Worm (Caenorhabditis elegans) whole organism, L4/young adult: ENCODE results near the gene F54E12.2.
"Not testable (repeated sequence)": the region's sequence is repeated elsewhere in the genome, so short reads cannot be mapped to it uniquely, and the experiment has no call there.

Experiments used
- W03F9.2 ChIP-seq: fragments of 150-350 bp; optimal IDR thresholded peaks from 2 replicates; lab custom pipeline; 2014; ENCODE audit warnings: missing biosample characterization, missing genetic modification characterization
- dao-5 ChIP-seq: sonication (generic microtip); optimal IDR thresholded peaks from 2 replicates; lab custom pipeline; 2016; ENCODE audit warnings: missing genotype, missing genetic modification characterization, moderate library complexity, missing compliant biosample characterization
- him-1 ChIP-seq: sonication (generic microtip); optimal IDR thresholded peaks from 2 replicates; lab custom pipeline; 2016; ENCODE audit warnings: missing genotype, missing genetic modification reagents, missing genetic modification characterization, missing compliant biosample characterization

Gene F54E12.2

DNA sequence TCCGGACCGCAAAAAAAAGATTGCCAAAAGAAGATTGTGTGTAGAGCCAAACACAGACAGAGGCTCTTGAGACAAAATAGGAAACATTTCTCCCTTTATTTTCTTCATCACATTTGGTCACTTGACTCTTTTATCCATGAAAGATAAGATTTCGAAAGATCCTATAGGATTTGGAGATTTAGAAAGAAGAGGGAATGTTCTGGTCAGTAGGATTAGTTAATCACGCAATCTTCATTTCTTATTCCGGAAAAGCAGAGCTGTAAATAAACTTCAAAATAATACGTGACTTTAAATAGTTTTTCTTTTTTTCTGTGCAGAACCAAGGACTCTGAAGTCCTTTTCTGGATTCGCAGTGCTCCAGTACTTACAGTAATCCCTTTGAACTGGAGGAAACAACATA, 10.3 kb upstream of the F54E12.2 start:
- TF ChIP-seq him-1 (tag; lab: Kevin White, UChicago) = no peak
- no peak for TF ChIP-seq dao-5 (tag; lab: Kevin White, UChicago)
- no peak for TF ChIP-seq W03F9.2 (tag; lab: Kevin White, UChicago)

DNA sequence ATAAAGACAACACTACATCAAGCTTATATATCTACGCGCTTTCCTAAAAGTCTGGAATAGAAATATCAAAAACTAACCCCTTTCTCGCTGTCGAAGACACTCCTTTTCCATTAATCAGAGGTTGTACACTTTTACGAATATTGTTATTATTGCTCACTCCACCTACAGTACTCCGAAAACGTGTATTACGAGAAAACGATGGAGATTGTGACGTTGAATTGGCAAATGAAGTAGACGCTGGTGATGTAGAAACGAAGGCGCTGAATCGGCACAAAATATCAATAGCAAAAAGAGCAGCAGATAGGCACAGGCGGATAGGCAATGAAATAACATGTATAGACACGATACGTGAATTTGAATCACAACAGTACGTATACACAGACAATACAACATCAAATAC, 7.3 kb upstream of the F54E12.2 start:
- no peak for TF ChIP-seq W03F9.2 (tag; lab: Kevin White, UChicago)
- no peak for TF ChIP-seq dao-5 (tag; lab: Kevin White, UChicago)

ce11 chrIV:11340735-11341443, 3.9 kb upstream of the F54E12.2 start:
- TF ChIP-seq him-1 (tag; lab: Kevin White, UChicago) = no peak
- TF ChIP-seq dao-5 (tag; lab: Kevin White, UChicago) = no peak
- no peak for TF ChIP-seq W03F9.2 (tag; lab: Kevin White, UChicago)

ce11 chrIV:11336180-11336579, 804 bp downstream of the F54E12.2 start:
- TF ChIP-seq dao-5 (tag; lab: Kevin White, UChicago) (no peak), W03F9.2 (tag; lab: Kevin White, UChicago) (no peak), him-1 (tag; lab: Kevin White, UChicago) (no peak)

- TF ChIP-seq him-1 (tag; lab: Kevin White, UChicago) = no peak
- TF ChIP-seq dao-5 (tag; lab: Kevin White, UChicago) = no peak
- TF ChIP-seq W03F9.2 (tag; lab: Kevin White, UChicago) = no peak
Observed at ce11 chrIV:11332751-11333150, 4.2 kb downstream of the F54E12.2 start, which contains the start of gene sart-3. TSS of gene sart-3 (minus strand) at chrIV:11332969.

ce11 chrIV:11329269-11329668, 7.7 kb downstream of the F54E12.2 start, which contains the start of gene leo-1:
TSS of gene leo-1 (minus strand) at chrIV:11329369.
- TF ChIP-seq W03F9.2 (tag; lab: Kevin White, UChicago) = no peak
- no peak for TF ChIP-seq him-1 (tag; lab: Kevin White, UChicago)
- TF ChIP-seq dao-5 (tag; lab: Kevin White, UChicago) = no peak

DNA sequence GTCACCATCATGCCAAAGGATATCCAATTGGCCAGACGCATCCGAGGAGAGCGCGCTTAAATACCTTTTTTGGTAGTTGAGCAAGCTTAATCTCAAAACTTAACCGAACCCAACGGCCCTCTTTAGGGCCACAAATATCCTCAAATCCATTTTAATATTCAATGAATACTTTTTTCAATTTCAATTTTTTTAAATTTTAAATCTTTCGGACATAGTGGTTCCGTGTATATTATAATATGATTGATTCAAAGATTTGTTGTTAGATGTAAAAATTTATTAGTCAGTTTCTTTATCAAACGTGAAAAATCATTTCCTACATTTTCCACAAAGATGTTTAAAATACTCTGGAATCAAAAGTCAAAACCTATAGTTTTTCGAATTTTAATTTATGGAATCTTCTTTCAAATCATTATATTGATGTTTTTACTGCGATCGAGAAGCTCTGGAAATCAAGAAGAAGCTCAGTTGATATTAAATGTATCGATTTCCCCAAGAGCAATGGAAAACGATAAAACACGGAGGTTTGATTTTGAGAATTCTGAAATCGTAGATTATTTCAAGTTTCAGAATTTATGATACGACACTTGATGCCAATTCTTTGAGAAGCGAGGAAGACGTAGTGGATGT, 9.9 kb downstream of the F54E12.2 start, which contains the start of gene B0035.21:
Gene B0035.21, plus strand, starts transcription at position 322 of the 627 bp plus-strand sequence.
- TF ChIP-seq dao-5 (tag; lab: Kevin White, UChicago) = no peak
- no peak for TF ChIP-seq W03F9.2 (tag; lab: Kevin White, UChicago)
- no peak for TF ChIP-seq him-1 (tag; lab: Kevin White, UChicago)

ce11 chrIV:11324741-11325140, 12.2 kb downstream of the F54E12.2 start, which contains the start of gene his-48:
TSS of gene his-48 (plus strand) at chrIV:11324745.
- TF ChIP-seq dao-5, him-1, W03F9.2 (tag; lab: Kevin White, UChicago): not testable (repeated sequence)

DNA sequence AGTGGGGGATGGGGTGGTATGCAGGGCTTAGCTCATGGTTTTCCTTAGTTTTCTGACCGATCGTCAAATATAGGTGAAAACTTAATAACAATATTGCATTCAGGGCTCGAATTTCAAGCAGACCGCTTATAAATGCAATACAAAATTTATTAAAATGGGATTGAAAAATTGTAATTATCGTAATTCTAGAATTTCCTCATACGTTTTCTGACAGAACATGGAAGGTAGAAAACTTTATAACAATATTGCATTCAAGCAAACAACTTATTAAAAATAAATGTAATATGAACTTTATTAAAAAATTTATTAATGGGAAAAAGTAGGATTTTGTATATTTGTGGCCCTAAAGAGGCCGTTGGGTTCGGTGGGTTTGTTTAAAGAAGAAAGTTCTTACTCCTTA, 13.3 kb downstream of the F54E12.2 start:
- TF ChIP-seq W03F9.2 (tag; lab: Kevin White, UChicago) = no peak
- TF ChIP-seq him-1 (tag; lab: Kevin White, UChicago) = no peak
- TF ChIP-seq dao-5 (tag; lab: Kevin White, UChicago) = no peak

DNA sequence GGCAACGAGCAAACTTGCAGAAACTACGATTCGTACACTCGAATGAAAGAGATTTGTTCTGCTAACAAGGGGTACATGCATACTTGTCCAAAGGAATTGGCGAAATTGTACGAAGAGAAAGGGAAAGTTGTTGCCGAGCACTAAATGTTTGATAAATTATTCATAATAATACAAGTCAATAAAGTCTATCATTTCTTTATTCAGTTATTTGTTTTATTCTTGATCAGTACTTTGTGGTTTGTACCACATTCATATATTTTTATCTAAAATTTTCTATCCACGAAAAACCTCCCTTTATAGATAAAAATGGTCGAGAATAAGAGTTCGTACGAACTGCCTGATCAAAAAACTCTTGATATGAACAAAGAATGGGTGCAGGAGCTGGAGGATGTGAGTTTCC, 16.5 kb downstream of the F54E12.2 start, which contains the start of gene edg-1:
Gene edg-1, plus strand, starts transcription at position 301 of the 400 bp plus-strand sequence.
- TF ChIP-seq W03F9.2 (tag; lab: Kevin White, UChicago) = no peak
- TF ChIP-seq him-1 (tag; lab: Kevin White, UChicago) = no peak
- TF ChIP-seq dao-5 (tag; lab: Kevin White, UChicago) = no peak

DNA sequence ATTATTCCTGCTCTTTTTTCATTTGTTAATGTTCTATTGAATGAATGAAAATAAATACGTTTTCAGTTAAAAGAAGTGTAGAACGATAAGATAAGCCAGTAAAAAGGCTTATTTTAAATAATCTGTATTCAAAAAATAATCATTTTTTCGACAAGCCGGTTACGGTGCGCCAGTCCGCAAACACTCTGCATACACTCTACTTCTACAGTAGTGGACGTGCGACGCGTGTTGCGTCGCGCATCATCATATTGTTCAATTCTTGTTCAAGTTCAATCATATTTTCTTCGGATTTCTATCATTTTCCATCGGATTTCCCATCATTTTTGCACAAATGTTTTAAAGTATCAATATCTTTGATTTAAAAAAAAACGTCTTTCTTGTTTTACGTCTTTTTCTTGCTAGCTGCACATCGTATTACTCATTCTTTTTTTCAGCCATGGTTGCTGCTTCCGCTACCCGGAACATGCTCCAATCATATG, 17.1 kb downstream of the F54E12.2 start, which contains the start of gene B0035.18:
Gene B0035.18, plus strand, starts transcription at position 429 of the 479 bp plus-strand sequence.
- TF ChIP-seq W03F9.2 (tag; lab: Kevin White, UChicago) (no peak), dao-5 (tag; lab: Kevin White, UChicago) (no peak), him-1 (tag; lab: Kevin White, UChicago) (no peak)

DNA sequence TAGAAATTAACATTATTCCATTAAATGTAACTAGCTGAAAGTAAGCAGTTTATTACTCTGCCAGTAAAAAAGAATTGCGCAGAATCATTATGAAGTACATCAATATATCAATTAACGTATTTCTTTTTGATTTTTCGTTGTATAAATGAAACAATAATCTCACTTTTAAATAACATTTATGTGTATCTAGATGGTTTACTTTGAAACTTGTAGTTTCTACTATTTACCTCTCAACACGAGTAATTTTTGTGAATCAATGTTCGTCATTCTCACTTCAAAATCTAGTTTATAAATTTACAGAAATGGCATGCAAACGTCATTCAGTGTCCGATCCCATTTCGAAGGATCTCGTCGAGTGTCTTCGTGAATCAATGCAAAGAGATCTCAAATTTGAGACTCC, 19.9 kb downstream of the F54E12.2 start, which contains the start of gene gspd-1:
Gene gspd-1, plus strand, starts transcription at position 301 of the 400 bp plus-strand sequence.
- TF ChIP-seq W03F9.2 (tag; lab: Kevin White, UChicago) = no peak
- no peak for TF ChIP-seq dao-5 (tag; lab: Kevin White, UChicago)
- no peak for TF ChIP-seq him-1 (tag; lab: Kevin White, UChicago)

ce11 chrIV:11316640-11317039, 20.3 kb downstream of the F54E12.2 start:
- TF ChIP-seq him-1 (tag; lab: Kevin White, UChicago) (no peak), W03F9.2 (tag; lab: Kevin White, UChicago) (no peak), dao-5 (tag; lab: Kevin White, UChicago) (no peak)
